Worm (Caenorhabditis elegans) whole organism, mixed stage, embryonic: ENCODE data around the gene C55A1.1.

Source experiments
- cnd-1 ChIP-seq: fragments of 200-800 bp; sonication (Bioruptor generic); optimal IDR thresholded peaks from 2 replicates; lab custom pipeline; 2018; ENCODE audit warnings: mild to moderate bottlenecking, missing genetic modification characterization, missing compliant biosample characterization
- drap-1 ChIP-seq: fragments of 200-800 bp; sonication (Bioruptor generic); optimal IDR thresholded peaks from 3 replicates; lab custom pipeline; 2018; ENCODE audit warnings: mild to moderate bottlenecking, missing genetic modification characterization, missing compliant biosample characterization
- elt-3 ChIP-seq: fragments of 150-350 bp; optimal IDR thresholded peaks from 2 replicates; lab custom pipeline; 2014; ENCODE audit warnings: missing biosample characterization, missing genetic modification characterization
- ham-2 ChIP-seq: fragments of 200-800 bp; sonication (Bioruptor generic); optimal IDR thresholded peaks from 2 replicates; lab custom pipeline; 2018; ENCODE audit warnings: mild to moderate bottlenecking, missing genetic modification characterization, missing compliant biosample characterization
- mab-5 ChIP-seq: fragments of 150-350 bp; optimal IDR thresholded peaks from 2 replicates; lab custom pipeline; 2014; ENCODE audit warnings: missing biosample characterization, missing genetic modification characterization
- nhr-12 ChIP-seq: fragments of 150-350 bp; optimal IDR thresholded peaks from 2 replicates; lab custom pipeline; 2014; ENCODE audit warnings: missing biosample characterization, missing genetic modification characterization
- ztf-11 ChIP-seq: fragments of 150-350 bp; optimal IDR thresholded peaks from 2 replicates; lab custom pipeline; 2014; ENCODE audit warnings: missing biosample characterization, missing genetic modification characterization

DNA sequence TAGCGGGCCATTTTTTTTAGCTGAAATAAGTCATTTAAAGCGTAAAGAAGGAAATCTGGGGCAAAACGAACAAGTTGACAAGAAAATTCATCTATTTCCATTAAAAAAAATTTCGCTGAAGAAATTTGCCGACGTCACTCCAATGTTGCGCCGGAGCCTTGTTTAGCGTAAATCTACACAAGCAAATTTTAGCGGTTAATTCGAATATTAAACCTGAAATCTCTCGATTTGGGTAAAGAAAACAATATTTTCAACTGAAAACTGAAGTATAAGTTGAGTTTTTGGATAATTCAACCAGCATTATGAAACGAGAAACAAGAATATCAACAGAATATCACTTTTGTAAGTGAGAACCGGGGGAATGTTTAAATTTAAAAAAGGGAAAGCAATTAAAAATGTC, 43.2 kb upstream of the C55A1.1 start, which contains the start of gene F28F8.9:
- TF ChIP-seq elt-3 (tag; lab: Kevin White, UChicago) (no peak), ham-2 (no peak), cnd-1 (tag; lab: Kevin White, UChicago) (no peak), mab-5 (no peak), ztf-11 (tag; lab: Kevin White, UChicago) (no peak), drap-1 (GFP tag; lab: Kevin White, UChicago) (no peak), nhr-12 (no peak)
